Fruit fly (Drosophila melanogaster) whole organism, wandering third instar larva: Measurements from ENCODE around the gene alpha-Man-IIa.

Experiments
- CG32264 ChIP-seq: fragments of 200-800 bp; sonication (Bioruptor generic); optimal IDR thresholded peaks from 2 replicates; lab custom pipeline; 2016; ENCODE audit warnings: missing biosample characterization, missing genetic modification characterization
- CG9705 ChIP-seq: fragments of 200-800 bp; sonication (Bioruptor generic); optimal IDR thresholded peaks from 2 replicates; lab custom pipeline; 2018; ENCODE audit warnings: missing biosample characterization, mild to moderate bottlenecking, missing genetic modification characterization
- CrebA ChIP-seq: fragments of 200-800 bp; sonication (Bioruptor generic); optimal IDR thresholded peaks from 2 replicates; lab custom pipeline; 2016; ENCODE audit warnings: missing biosample characterization, mild to moderate bottlenecking, missing genetic modification characterization, borderline replicate concordance
- Dfd ChIP-seq: fragments of >200 bp; optimal IDR thresholded peaks from 2 replicates; lab custom pipeline; 2017; ENCODE audit warnings: missing biosample characterization, missing genetic modification characterization
- Dif ChIP-seq: fragments of 200-275, 200-300 bp; sonication (Bioruptor generic); optimal IDR thresholded peaks from 2 replicates; lab custom pipeline; 2018; ENCODE audit warnings: missing biosample characterization, missing genetic modification characterization; ENCODE audit not compliant: partially characterized antibody
- GATAd ChIP-seq: sonication (Bioruptor generic); optimal IDR thresholded peaks from 2 replicates; lab custom pipeline; 2016; ENCODE audit warnings: missing biosample characterization, missing genetic modification characterization
- HLH106 ChIP-seq: fragments of 200-800 bp; optimal IDR thresholded peaks from 3 replicates; lab custom pipeline; 2019; ENCODE audit warnings: missing biosample characterization, mild to moderate bottlenecking, missing genetic modification characterization, moderate library complexity
- Hnf4 ChIP-seq: fragments of 200-800 bp; sonication (Bioruptor generic); optimal IDR thresholded peaks from 2 replicates; lab custom pipeline; 2016; ENCODE audit warnings: missing biosample characterization, mild to moderate bottlenecking, missing genetic modification characterization
- Hr78 ChIP-seq: fragments of >200 bp; optimal IDR thresholded peaks from 2 replicates; lab custom pipeline; 2017; ENCODE audit warnings: missing biosample characterization, missing genetic modification characterization
- Hr83 ChIP-seq: fragments of 200-300 bp; sonication (Bioruptor generic); optimal IDR thresholded peaks from 2 replicates; lab custom pipeline; 2016; ENCODE audit warnings: missing biosample characterization, mild to moderate bottlenecking, missing genetic modification characterization, moderate library complexity; ENCODE audit not compliant: poor library complexity, severe bottlenecking
- Myc ChIP-seq: fragments of >200 bp; optimal IDR thresholded peaks from 2 replicates; lab custom pipeline; 2017
- N ChIP-seq: fragments of >200 bp; optimal IDR thresholded peaks from 2 replicates; lab custom pipeline; 2018; ENCODE audit warnings: missing biosample characterization, missing external identifiers, missing genetic modification characterization
- OdsH ChIP-seq: fragments of 200-800 bp; sonication (Bioruptor generic); optimal IDR thresholded peaks from 2 replicates; lab custom pipeline; 2016; ENCODE audit warnings: missing biosample characterization, mild to moderate bottlenecking, missing genetic modification characterization
- Rel ChIP-seq, 2 experiments: fragments of 200-800 bp; sonication (Bioruptor generic) in 1 of 2; optimal IDR thresholded peaks; 2 replicates in 1 of 2; 3 replicates in 1 of 2; lab custom pipeline; 2016 to 2019; ENCODE audit warnings: mild to moderate bottlenecking in 2 of 2, missing biosample characterization in 2 of 2, missing genetic modification characterization in 2 of 2, moderate library complexity in 1 of 2
- Sp1 ChIP-seq: fragments of 200-800 bp; sonication (Bioruptor generic); optimal IDR thresholded peaks from 3 replicates; lab custom pipeline; 2019; ENCODE audit warnings: missing biosample characterization, mild to moderate bottlenecking, missing genetic modification characterization, moderate library complexity
- br ChIP-seq: fragments of 200-800 bp; sonication (Bioruptor generic); optimal IDR thresholded peaks from 2 replicates; lab custom pipeline; 2016; ENCODE audit warnings: missing biosample characterization, missing genetic modification characterization
- brk ChIP-seq: fragments of 200-800 bp; sonication (Bioruptor generic); optimal IDR thresholded peaks from 2 replicates; lab custom pipeline; 2016; ENCODE audit warnings: missing biosample characterization, mild to moderate bottlenecking, missing genetic modification characterization
- dl ChIP-seq, 2 experiments: fragments of 175-275, 200-275 bp in 1 of 2; fragments of 200-275 bp in 1 of 2; sonication (Bioruptor generic); optimal IDR thresholded peaks; lab custom pipeline; 2018; ENCODE audit warnings: mild to moderate bottlenecking in 2 of 2, missing biosample characterization in 2 of 2, missing genetic modification characterization in 2 of 2, moderate library complexity in 2 of 2; ENCODE audit not compliant: partially characterized antibody in 2 of 2, insufficient read depth in 1 of 2
- dmrt93B ChIP-seq: fragments of 200-800 bp; sonication (Bioruptor generic); optimal IDR thresholded peaks from 2 replicates; lab custom pipeline; 2018; ENCODE audit warnings: missing biosample characterization, mild to moderate bottlenecking, missing genetic modification characterization
- dsf ChIP-seq: sonication (Bioruptor generic); optimal IDR thresholded peaks from 2 replicates; lab custom pipeline; 2016; ENCODE audit warnings: missing biosample characterization, missing genetic modification characterization, borderline replicate concordance
- ey ChIP-seq: fragments of 200-800 bp; sonication (Bioruptor generic); optimal IDR thresholded peaks from 2 replicates; lab custom pipeline; 2016; ENCODE audit warnings: missing biosample characterization, missing genetic modification characterization
- foxo ChIP-seq, 2 experiments: fragments of 200-800 bp; sonication (Bioruptor generic); optimal IDR thresholded peaks; 2 replicates in 1 of 2; 3 replicates in 1 of 2; lab custom pipeline; 2016 to 2017; ENCODE audit warnings: missing biosample characterization in 2 of 2, missing genetic modification characterization in 2 of 2
- fru ChIP-seq: fragments of 200-800 bp; sonication (Bioruptor generic); optimal IDR thresholded peaks from 3 replicates; lab custom pipeline; 2016; ENCODE audit warnings: missing biosample characterization, mild to moderate bottlenecking, missing genetic modification characterization
- h ChIP-seq: fragments of 200-800 bp; sonication (Bioruptor generic); optimal IDR thresholded peaks from 3 replicates; lab custom pipeline; 2016; ENCODE audit warnings: missing biosample characterization, mild to moderate bottlenecking, missing genetic modification characterization
- jim ChIP-seq: fragments of 175-275, 200-325 bp; sonication (Bioruptor generic); optimal IDR thresholded peaks from 2 replicates; lab custom pipeline; 2016; ENCODE audit warnings: missing biosample characterization, mild to moderate bottlenecking, missing genetic modification characterization
- lola ChIP-seq: fragments of >200 bp; optimal IDR thresholded peaks from 2 replicates; lab custom pipeline; 2017; ENCODE audit warnings: missing biosample characterization, missing genetic modification characterization
- pan ChIP-seq: fragments of >200 bp; optimal IDR thresholded peaks from 2 replicates; lab custom pipeline; 2017
- psq ChIP-seq: fragments of 200-800 bp; sonication (Bioruptor generic); optimal IDR thresholded peaks from 3 replicates; lab custom pipeline; 2017; ENCODE audit warnings: missing biosample characterization, mild to moderate bottlenecking, missing genetic modification characterization, moderate library complexity
- rgr ChIP-seq: fragments of 200-800 bp; sonication (Bioruptor generic); optimal IDR thresholded peaks from 3 replicates; lab custom pipeline; 2016; ENCODE audit warnings: missing biosample characterization, mild to moderate bottlenecking, missing genetic modification characterization
- sv ChIP-seq: fragments of 200-800 bp; sonication (Bioruptor generic); optimal IDR thresholded peaks from 3 replicates; lab custom pipeline; 2016; ENCODE audit warnings: missing biosample characterization, missing genetic modification characterization
- tai ChIP-seq: sonication (Bioruptor generic); optimal IDR thresholded peaks from 2 replicates; lab custom pipeline; 2016; ENCODE audit warnings: missing biosample characterization, missing genetic modification characterization
- usp ChIP-seq: fragments of >200 bp; optimal IDR thresholded peaks from 2 replicates; lab custom pipeline; 2017; ENCODE audit warnings: missing biosample characterization, missing genetic modification characterization
- woc ChIP-seq: sonication (Bioruptor generic); optimal IDR thresholded peaks from 2 replicates; lab custom pipeline; 2016; ENCODE audit warnings: missing biosample characterization, mild to moderate bottlenecking, missing genetic modification characterization

The alpha-Man-IIa gene

dm6 chr3R:9433270-9433669 is 20.9 kb downstream of the alpha-Man-IIa start:
- TF ChIP-seq CrebA (GFP tag; lab: Kevin White, UChicago) (no peak), dl (GFP tag; optimal IDR thresholded peaks at IDR 0.05; lab: Kevin White, UChicago; ENCODE audit: insufficient read depth in 1 of 2, partially characterized antibody in 2 of 2) (no peak), CG32264 (GFP tag; lab: Kevin White, UChicago) (no peak), jim (no peak), Hr83 (GFP tag; lab: Kevin White, UChicago) (no peak), lola (no peak), Sp1 (GFP tag; lab: Kevin White, UChicago) (no peak), usp (GFP tag; lab: Kevin White, UChicago) (no peak), Rel (GFP tag; optimal IDR thresholded peaks at IDR 0.05; lab: Kevin White, UChicago) (no peak), Rel (tag; optimal IDR thresholded peaks at IDR 0.05; lab: Kevin White, UChicago) (no peak), GATAd (GFP tag; lab: Kevin White, UChicago) (no peak), tai (GFP tag; lab: Kevin White, UChicago) (no peak), Dfd (GFP tag; lab: Kevin White, UChicago) (no peak), Myc (lab: Kevin White, UChicago) (no peak), pan (lab: Kevin White, UChicago) (no peak), N (GFP tag; lab: Kevin White, UChicago) (no peak), OdsH (GFP tag; lab: Kevin White, UChicago) (no peak), Hnf4 (GFP tag; lab: Kevin White, UChicago) (no peak), h (GFP tag; lab: Kevin White, UChicago) (no peak)

dm6 chr3R:9433774-9434173 is 21.4 kb downstream of the alpha-Man-IIa start:
- TF ChIP-seq dmrt93B, result no peak
- TF ChIP-seq Rel (GFP tag; optimal IDR thresholded peaks at IDR 0.05; lab: Kevin White, UChicago), result no peak
- TF ChIP-seq Rel (tag; optimal IDR thresholded peaks at IDR 0.05; lab: Kevin White, UChicago), result no peak
- no peak for TF ChIP-seq CG9705 (GFP tag; lab: Kevin White, UChicago)
- TF ChIP-seq fru (GFP tag; lab: Kevin White, UChicago), result no peak
- TF ChIP-seq sv, result no peak
- TF ChIP-seq psq (GFP tag; lab: Kevin White, UChicago), result no peak
- TF ChIP-seq N (GFP tag; lab: Kevin White, UChicago), result no peak
- TF ChIP-seq tai (GFP tag; lab: Kevin White, UChicago), result no peak
- no peak for TF ChIP-seq woc (GFP tag; lab: Kevin White, UChicago)
- no peak for TF ChIP-seq foxo (GFP tag; optimal IDR thresholded peaks at IDR 0.05; lab: Kevin White, UChicago)
- no peak for TF ChIP-seq HLH106 (tag; lab: Kevin White, UChicago)
- TF ChIP-seq Dif, result no peak
- no peak for TF ChIP-seq OdsH (GFP tag; lab: Kevin White, UChicago)
- TF ChIP-seq CrebA (GFP tag; lab: Kevin White, UChicago), result no peak

- peak in 1 of 2 experiments; percentile 58 for TF ChIP-seq foxo (GFP tag; optimal IDR thresholded peaks at IDR 0.05; lab: Kevin White, UChicago)
- peak; percentile 57 for TF ChIP-seq rgr (GFP tag; lab: Kevin White, UChicago)
- no peak for TF ChIP-seq Dif
- peak; percentile 32 for TF ChIP-seq tai (GFP tag; lab: Kevin White, UChicago)
- TF ChIP-seq jim, result no peak
- TF ChIP-seq Hnf4 (GFP tag; lab: Kevin White, UChicago), result peak; percentile 29
- peak; percentile 44 for TF ChIP-seq ey (GFP tag; lab: Kevin White, UChicago)
- peak; percentile 61 for TF ChIP-seq sv
- peak; percentile 43 for TF ChIP-seq br
- peak; percentile 36 for TF ChIP-seq fru (GFP tag; lab: Kevin White, UChicago)
- TF ChIP-seq h (GFP tag; lab: Kevin White, UChicago), result peak; percentile 18
- TF ChIP-seq OdsH (GFP tag; lab: Kevin White, UChicago), result peak; percentile 54
- peak; percentile 33 for TF ChIP-seq psq (GFP tag; lab: Kevin White, UChicago)
- no peak for TF ChIP-seq CG32264 (GFP tag; lab: Kevin White, UChicago)
- TF ChIP-seq Myc (lab: Kevin White, UChicago), result no peak
Observed at dm6 chr3R:9434543-9435407, 22.4 kb downstream of the alpha-Man-IIa start.

- TF ChIP-seq Dif, result no peak
- no peak for TF ChIP-seq tai (GFP tag; lab: Kevin White, UChicago)
- no peak for TF ChIP-seq h (GFP tag; lab: Kevin White, UChicago)
- no peak for TF ChIP-seq ey (GFP tag; lab: Kevin White, UChicago)
- no peak for TF ChIP-seq Hr78 (GFP tag; lab: Kevin White, UChicago)
- no peak for TF ChIP-seq GATAd (GFP tag; lab: Kevin White, UChicago)
- no peak for TF ChIP-seq Dfd (GFP tag; lab: Kevin White, UChicago)
- no peak for TF ChIP-seq N (GFP tag; lab: Kevin White, UChicago)
- TF ChIP-seq HLH106 (tag; lab: Kevin White, UChicago), result no peak
- TF ChIP-seq CG32264 (GFP tag; lab: Kevin White, UChicago), result no peak
- TF ChIP-seq brk (GFP tag; lab: Kevin White, UChicago), result no peak
- no peak for TF ChIP-seq dsf (GFP tag; lab: Kevin White, UChicago)
- TF ChIP-seq rgr (GFP tag; lab: Kevin White, UChicago), result no peak
- TF ChIP-seq Myc (lab: Kevin White, UChicago), result no peak
Observed at dm6 chr3R:9435898-9436297, 23.6 kb downstream of the alpha-Man-IIa start.
